Fruit fly (Drosophila melanogaster): ENCODE results near the gene CG11594.

Gene CG11594

dm6 chr3L:4000711-4001110 lies 25.1 kb downstream of the CG11594 start:
- no peak for TF ChIP-seq CG17801 (GFP tag; optimal IDR thresholded peaks at IDR 0.05; ENCODE audit: partially characterized antibody)

dm6 chr3L:3995554-3995953 lies 30.3 kb downstream of the CG11594 start:
- no peak for TF ChIP-seq CG17801 (GFP tag; optimal IDR thresholded peaks at IDR 0.05; ENCODE audit: partially characterized antibody)

dm6 chr3L:3983466-3983946 lies 42.3 kb downstream of the CG11594 start, which contains the start of gene scrt:
Gene scrt (plus strand): TSS chr3L:3983896.
- TF ChIP-seq CG17801 (GFP tag; optimal IDR thresholded peaks at IDR 0.05; ENCODE audit: partially characterized antibody): no peak

dm6 chr3L:3980027-3980426 lies 45.8 kb downstream of the CG11594 start:
- TF ChIP-seq CG17801 (GFP tag; optimal IDR thresholded peaks at IDR 0.05; ENCODE audit: partially characterized antibody): no peak

- TF ChIP-seq CG17801 (GFP tag; optimal IDR thresholded peaks at IDR 0.05; ENCODE audit: partially characterized antibody): no peak
These were observed 46.9 kb downstream of the CG11594 start for dm6 chr3L:3978762-3979516.

dm6 chr3L:3977622-3978355 lies 48.0 kb downstream of the CG11594 start:
- TF ChIP-seq CG17801 (GFP tag; optimal IDR thresholded peaks at IDR 0.05; ENCODE audit: partially characterized antibody): no peak

dm6 chr3L:3976438-3976837 lies 49.4 kb downstream of the CG11594 start:
- TF ChIP-seq CG17801 (GFP tag; optimal IDR thresholded peaks at IDR 0.05; ENCODE audit: partially characterized antibody): no peak
